Worm (Caenorhabditis elegans) whole organism, L3 larva: ENCODE data around the gene mrp-5.

ENCODE experiments used
- ama-1 ChIP-seq: fragments of 150-350 bp; optimal IDR thresholded peaks from 2 replicates; lab custom pipeline; 2018
- lin-15B ChIP-seq: fragments of 150-350 bp; optimal IDR thresholded peaks from 2 replicates; lab custom pipeline; 2014; ENCODE audit warnings: missing biosample characterization, missing genetic modification characterization
- mml-1 ChIP-seq: fragments of 150-350 bp; sonication (generic microtip); optimal IDR thresholded peaks from 3 replicates; lab custom pipeline; 2014; ENCODE audit warnings: missing biosample characterization, missing genetic modification characterization
- nhr-12 ChIP-seq: fragments of 150-350 bp; optimal IDR thresholded peaks from 2 replicates; lab custom pipeline; 2014; ENCODE audit warnings: missing biosample characterization, missing genetic modification characterization
- nhr-76 ChIP-seq: fragments of 150-350 bp; sonication (generic microtip); optimal IDR thresholded peaks from 5 replicates; lab custom pipeline; 2014; ENCODE audit warnings: missing biosample characterization, missing genetic modification characterization

- TF ChIP-seq nhr-76 (tag; lab: Kevin White, UChicago) (no peak), nhr-12 (no peak), mml-1 (tag; lab: Kevin White, UChicago) (no peak), lin-15B (tag; lab: Kevin White, UChicago) (no peak), ama-1 (no peak)
Measured at ce11 chrX:14958401-14958800, 12.3 kb upstream of the mrp-5 start.
